Fruit fly (Drosophila melanogaster) whole organism, embryonic: Measurements from ENCODE around the gene mRpL20.
A peak's percentile ranks its signal among the peaks of the same experiment; 100 is the strongest.

Source experiments
- CG17361 ChIP-seq: fragments of 200-800 bp; sonication (Bioruptor generic); IDR thresholded peaks from 3 replicates; pipeline ENCODE4 v1.3.6; 2022; ENCODE audit warnings: missing biosample characterization, missing genetic modification characterization
- CG30403 ChIP-seq: fragments of 200-800 bp; sonication (Bioruptor generic); optimal IDR thresholded peaks from 3 replicates; lab custom pipeline; 2016; ENCODE audit warnings: missing biosample characterization, missing genetic modification characterization
- CG3847 ChIP-seq: fragments of 200-800 bp; sonication (Bioruptor generic); IDR thresholded peaks from 2 replicates; pipeline ENCODE4 v1.3.6; 2022; ENCODE audit warnings: missing biosample characterization, missing genetic modification characterization
- Dll ChIP-seq: fragments of 200-800 bp; sonication (Bioruptor generic); IDR thresholded peaks from 4 replicates; pipeline ENCODE4 v1.3.6; 2022; ENCODE audit warnings: missing biosample characterization, missing genetic modification characterization; ENCODE audit not compliant: partially characterized antibody
- Elba2 ChIP-seq: fragments of 200-800 bp; sonication (Bioruptor generic); optimal IDR thresholded peaks from 3 replicates; lab custom pipeline; 2016; ENCODE audit warnings: missing biosample characterization, missing genetic modification characterization
- gfzf ChIP-seq: fragments of 200-800 bp; sonication (Bioruptor generic); optimal IDR thresholded peaks from 2 replicates; lab custom pipeline; 2016; ENCODE audit warnings: missing biosample characterization, mild to moderate bottlenecking, missing genetic modification characterization, moderate library complexity
- h ChIP-seq: fragments of >200 bp; optimal IDR thresholded peaks from 2 replicates; lab custom pipeline; 2017
- insv ChIP-seq, 2 experiments: fragments of 200-800 bp; sonication (Bioruptor generic); optimal IDR thresholded peaks; 3 replicates each; lab custom pipeline; 2016 to 2018; ENCODE audit warnings: missing biosample characterization in 2 of 2, missing genetic modification characterization in 2 of 2
- scrt ChIP-seq: fragments of 200-800 bp; sonication (Bioruptor generic); optimal IDR thresholded peaks from 2 replicates; lab custom pipeline; 2018; ENCODE audit warnings: missing biosample characterization, mild to moderate bottlenecking, missing genetic modification characterization, moderate library complexity
- sens-2 ChIP-seq: fragments of 200-800 bp; sonication (Bioruptor generic); IDR thresholded peaks from 2 replicates; pipeline ENCODE4 v1.3.6; 2022; ENCODE audit warnings: missing biosample characterization, missing genetic modification characterization

- 0 out of 4 replicates have a peak, but pooled peaks have one; percentile 36 for TF ChIP-seq Dll (GFP tag; lab: Robert Waterston, UW)
- TF ChIP-seq CG30403 (GFP tag; lab: Kevin White, UChicago), result no peak
- TF ChIP-seq scrt (GFP tag; lab: Kevin White, UChicago), result no peak
- no peak for TF ChIP-seq Elba2 (GFP tag; lab: Kevin White, UChicago)
- TF ChIP-seq h, result no peak
- TF ChIP-seq CG3847 (GFP tag; lab: Robert Waterston, UW), result no peak
- no peak for TF ChIP-seq sens-2 (GFP tag; lab: Robert Waterston, UW)
- TF ChIP-seq gfzf, result no peak
- TF ChIP-seq CG17361 (GFP tag; lab: Robert Waterston, UW), result no peak
- no peak for TF ChIP-seq insv (GFP tag; optimal IDR thresholded peaks at IDR 0.05; lab: Kevin White, UChicago)
Measured at dm6 chr3L:13027333-13027732, 9.7 kb upstream of the mRpL20 start.
